Worm (Caenorhabditis elegans) whole organism, young adult: Measurements from ENCODE around the gene F46B3.9.

Source experiments
- hmg-20 ChIP-seq: fragments of 200-800 bp; sonication (Bioruptor generic); IDR thresholded peaks from 2 replicates; pipeline ENCODE4 v1.3.6; 2022; ENCODE audit warnings: missing genetic modification reagents, missing genetic modification characterization, missing compliant biosample characterization
- madf-3 ChIP-seq: fragments of 200-800 bp; sonication (Bioruptor generic); IDR thresholded peaks from 2 replicates; pipeline ENCODE4 v1.3.6; 2022; ENCODE audit warnings: missing genetic modification reagents, missing genetic modification characterization, missing compliant biosample characterization
- madf-8 ChIP-seq: fragments of 200-800 bp; sonication (Bioruptor generic); conservative IDR thresholded peaks from 2 replicates; pipeline ENCODE4 v1.3.6; 2022; ENCODE audit warnings: missing genetic modification reagents, missing genetic modification characterization, missing compliant biosample characterization
- ztf-26 ChIP-seq: sonication (generic microtip); optimal IDR thresholded peaks from 2 replicates; lab custom pipeline; 2017; ENCODE audit warnings: missing genetic modification characterization, missing compliant biosample characterization

- no peak for TF ChIP-seq madf-8 (GFP tag; lab: Robert Waterston, UW)
- TF ChIP-seq ztf-26 (tag; lab: Kevin White, UChicago), result no peak
- no peak for TF ChIP-seq hmg-20
- TF ChIP-seq madf-3 (GFP tag; lab: Robert Waterston, UW), result no peak
Observed at ce11 chrV:20595653-20596052, 30.3 kb downstream of the F46B3.9 start, which contains the start of gene F26F2.11.
